Fruit fly (Drosophila melanogaster) whole organism, embryonic: Measurements from ENCODE around the gene Col4a1.

Experiments used
- Asciz ChIP-seq: fragments of 200-800 bp; sonication (Bioruptor generic); optimal IDR thresholded peaks from 2 replicates; lab custom pipeline; 2017; ENCODE audit warnings: missing biosample characterization, mild to moderate bottlenecking, missing genetic modification characterization, missing genetic modification reagents
- CG10274 ChIP-seq: fragments of 200-800 bp; sonication (Bioruptor generic); optimal IDR thresholded peaks from 3 replicates; lab custom pipeline; 2017; ENCODE audit warnings: missing biosample characterization, mild to moderate bottlenecking, missing genetic modification characterization
- CG10366 ChIP-seq: fragments of 200-800 bp; sonication (Bioruptor generic); IDR thresholded peaks from 2 replicates; pipeline ENCODE4 v1.3.6; 2022; ENCODE audit warnings: missing biosample characterization, missing genetic modification characterization
- CG10565 ChIP-seq: fragments of 200-800 bp; sonication (Bioruptor generic); optimal IDR thresholded peaks from 3 replicates; lab custom pipeline; 2016; ENCODE audit warnings: missing biosample characterization, mild to moderate bottlenecking, missing genetic modification characterization
- CG13287 ChIP-seq: fragments of 200-800 bp; sonication (Bioruptor generic); IDR thresholded peaks from 2 replicates; pipeline ENCODE4 v1.3.6; 2022; ENCODE audit warnings: missing biosample characterization, missing genetic modification characterization; ENCODE audit not compliant: partially characterized antibody
- CG13424 ChIP-seq: fragments of 200-800 bp; sonication (Bioruptor generic); optimal IDR thresholded peaks from 2 replicates; lab custom pipeline; 2019; ENCODE audit warnings: missing biosample characterization, mild to moderate bottlenecking, missing genetic modification characterization, moderate library complexity
- CG14710 ChIP-seq: fragments of 200-800 bp; sonication (Bioruptor generic); optimal IDR thresholded peaks from 3 replicates; lab custom pipeline; 2019; ENCODE audit warnings: missing biosample characterization, mild to moderate bottlenecking, missing genetic modification characterization, moderate library complexity
- CG1603 ChIP-seq: fragments of 200-800 bp; sonication (Bioruptor generic); optimal IDR thresholded peaks from 2 replicates; lab custom pipeline; 2019; ENCODE audit warnings: missing biosample characterization, mild to moderate bottlenecking, missing genetic modification characterization, moderate library complexity
- CG1792 ChIP-seq: fragments of 200-800 bp; sonication (Bioruptor generic); optimal IDR thresholded peaks from 2 replicates; lab custom pipeline; 2016; ENCODE audit warnings: missing biosample characterization, missing genetic modification characterization
- CG2199 ChIP-seq: fragments of 200-800 bp; sonication (Bioruptor generic); IDR thresholded peaks from 3 replicates; pipeline ENCODE4 v1.3.6; 2022; ENCODE audit warnings: missing biosample characterization, missing genetic modification characterization
- CG2712 ChIP-seq: fragments of 200-800 bp; optimal IDR thresholded peaks from 3 replicates; lab custom pipeline; 2019; ENCODE audit warnings: missing biosample characterization, mild to moderate bottlenecking, missing genetic modification characterization, moderate library complexity
- CG34224 ChIP-seq: fragments of 200-800 bp; sonication (Bioruptor generic); IDR thresholded peaks from 3 replicates; pipeline ENCODE4 v1.3.6; 2022; ENCODE audit warnings: missing biosample characterization, missing genetic modification characterization; ENCODE audit not compliant: partially characterized antibody
- CG4404 ChIP-seq: fragments of 200-800 bp; sonication (Bioruptor generic); IDR thresholded peaks from 2 replicates; pipeline ENCODE4 v1.3.6; 2022; ENCODE audit warnings: missing biosample characterization, missing genetic modification characterization
- CG4617 ChIP-seq: fragments of 200-800 bp; sonication (Bioruptor generic); optimal IDR thresholded peaks from 3 replicates; lab custom pipeline; 2016; ENCODE audit warnings: missing biosample characterization, missing genetic modification characterization, borderline replicate concordance
- CG4707 ChIP-seq: fragments of 200-800 bp; sonication (Bioruptor generic); optimal IDR thresholded peaks from 2 replicates; lab custom pipeline; 2018; ENCODE audit warnings: missing biosample characterization, mild to moderate bottlenecking, missing genetic modification characterization, moderate library complexity
- CG6254 ChIP-seq: fragments of 200-800 bp; sonication (Bioruptor generic); optimal IDR thresholded peaks from 3 replicates; lab custom pipeline; 2017; ENCODE audit warnings: mild to moderate bottlenecking, missing biosample characterization, missing genetic modification reagents, missing genetic modification characterization
- CG7839 ChIP-seq: fragments of 200-800 bp; sonication (Bioruptor generic); optimal IDR thresholded peaks from 3 replicates; lab custom pipeline; 2018; ENCODE audit warnings: missing biosample characterization, mild to moderate bottlenecking, missing genetic modification characterization, moderate library complexity
- CG7928 ChIP-seq: fragments of 200-800 bp; sonication (Bioruptor generic); optimal IDR thresholded peaks from 2 replicates; lab custom pipeline; 2017; ENCODE audit warnings: missing biosample characterization, mild to moderate bottlenecking, missing genetic modification characterization
- Hr78 ChIP-seq, 2 experiments: fragments of 200-800 bp in 1 of 2; fragments of >200 bp in 1 of 2; sonication (Bioruptor generic) in 1 of 2; optimal IDR thresholded peaks; 2 replicates each; lab custom pipeline; 2017 to 2019; ENCODE audit warnings: missing biosample characterization in 2 of 2, missing genetic modification characterization in 2 of 2, mild to moderate bottlenecking in 1 of 2, moderate library complexity in 1 of 2
- MTF-1 ChIP-seq: fragments of 200-800 bp; sonication (Bioruptor generic); optimal IDR thresholded peaks from 2 replicates; lab custom pipeline; 2018; ENCODE audit warnings: missing biosample characterization, mild to moderate bottlenecking, missing genetic modification characterization, borderline replicate concordance
- Meics ChIP-seq: fragments of 200-800 bp; sonication (Bioruptor generic); optimal IDR thresholded peaks from 2 replicates; lab custom pipeline; 2017; ENCODE audit warnings: missing biosample characterization, mild to moderate bottlenecking, missing genetic modification characterization
- Mrtf ChIP-seq: fragments of 200-800 bp; sonication (Bioruptor generic); IDR thresholded peaks from 3 replicates; pipeline ENCODE4 v1.3.6; 2022; ENCODE audit warnings: missing biosample characterization, missing genetic modification characterization
- Rfx ChIP-seq: fragments of 200-800 bp; sonication (Bioruptor generic); IDR thresholded peaks from 2 replicates; pipeline ENCODE4 v1.3.6; 2022; ENCODE audit warnings: missing biosample characterization, missing genetic modification characterization
- YL-1 ChIP-seq: fragments of 200-800 bp; sonication (Bioruptor generic); optimal IDR thresholded peaks from 3 replicates; lab custom pipeline; 2017; ENCODE audit warnings: missing biosample characterization, mild to moderate bottlenecking, missing genetic modification characterization
- ac ChIP-seq: fragments of 200-800 bp; sonication (Bioruptor generic); optimal IDR thresholded peaks from 3 replicates; lab custom pipeline; 2017; ENCODE audit warnings: missing biosample characterization, mild to moderate bottlenecking, missing genetic modification characterization
- ap ChIP-seq: fragments of 200-800 bp; sonication (Bioruptor generic); IDR thresholded peaks from 2 replicates; pipeline ENCODE4 v1.3.6; 2022; ENCODE audit warnings: missing biosample characterization, missing genetic modification characterization
- ash1 ChIP-seq: fragments of 200-800 bp; sonication (Bioruptor generic); optimal IDR thresholded peaks from 2 replicates; lab custom pipeline; 2018; ENCODE audit warnings: missing biosample characterization, mild to moderate bottlenecking, missing genetic modification characterization
- chn ChIP-seq: fragments of 200-800 bp; sonication (Bioruptor generic); optimal IDR thresholded peaks from 2 replicates; lab custom pipeline; 2016; ENCODE audit warnings: missing biosample characterization, missing genetic modification characterization
- cwo ChIP-seq: fragments of 200-800 bp; sonication (Bioruptor generic); optimal IDR thresholded peaks from 3 replicates; lab custom pipeline; 2017; ENCODE audit warnings: missing biosample characterization, missing genetic modification characterization, mild to moderate bottlenecking, moderate library complexity, missing genetic modification reagents
- fd96Cb ChIP-seq: fragments of 200-800 bp; sonication (Bioruptor generic); optimal IDR thresholded peaks from 2 replicates; lab custom pipeline; 2018; ENCODE audit warnings: missing biosample characterization, mild to moderate bottlenecking, missing genetic modification characterization, moderate library complexity
- lmd ChIP-seq: fragments of 200-800 bp; sonication (Bioruptor generic); IDR thresholded peaks from 2 replicates; pipeline ENCODE4 v1.3.6; 2022; ENCODE audit warnings: missing biosample characterization, missing genetic modification characterization
- otp ChIP-seq: fragments of 200-800 bp; sonication (Bioruptor generic); IDR thresholded peaks from 3 replicates; pipeline ENCODE4, ENCODE4 v1.3.6; 2022; ENCODE audit warnings: missing biosample characterization, missing genetic modification characterization
- pan ChIP-seq, 4 experiments: fragments of >200 bp in 3 of 4; fragments of 200-800 bp in 1 of 4; sonication (Bioruptor generic) in 1 of 4; optimal IDR thresholded peaks in 3 of 4; IDR thresholded peaks in 1 of 4; 2 replicates each; pipeline versions ENCODE4 v1.3.6 to Lab custom; 2017 to 2022; ENCODE audit warnings: missing biosample characterization in 2 of 4, missing genetic modification characterization in 2 of 4, mixed read lengths in 1 of 4
- pfk ChIP-seq: fragments of 200-800 bp; sonication (Bioruptor generic); optimal IDR thresholded peaks from 2 replicates; lab custom pipeline; 2018; ENCODE audit warnings: missing biosample characterization, mild to moderate bottlenecking, missing genetic modification characterization, moderate library complexity
- ttk ChIP-seq: fragments of 200-800 bp; sonication (Bioruptor generic); IDR thresholded peaks from 2 replicates; pipeline ENCODE4 v2.1.2; 2022; ENCODE audit warnings: missing biosample characterization, missing genetic modification characterization
- vvl ChIP-seq: fragments of 200-800 bp; sonication (Bioruptor generic); IDR thresholded peaks from 2 replicates; pipeline ENCODE4 v1.3.6; 2022; ENCODE audit warnings: missing biosample characterization, missing genetic modification characterization
- z ChIP-seq: fragments of 200-800 bp; sonication (Bioruptor generic); IDR thresholded peaks from 3 replicates; pipeline ENCODE4 v1.3.6; 2022; ENCODE audit warnings: missing biosample characterization, missing genetic modification characterization
- zen ChIP-seq: fragments of 200-800 bp; sonication (Bioruptor generic); optimal IDR thresholded peaks from 3 replicates; lab custom pipeline; 2018; ENCODE audit warnings: missing biosample characterization, mild to moderate bottlenecking, missing genetic modification characterization, moderate library complexity
- zfh1 ChIP-seq: fragments of 200-800 bp; sonication (Bioruptor generic); IDR thresholded peaks from 3 replicates; pipeline ENCODE4 v1.3.6; 2022; ENCODE audit warnings: missing biosample characterization, missing genetic modification characterization

Gene Col4a1

dm6 chr2L:5080225-5080867 lies 50.9 kb downstream of the Col4a1 start (continued):
- no peak for TF ChIP-seq z (GFP tag; lab: Robert Waterston, UW)
- TF ChIP-seq fd96Cb = no peak
- TF ChIP-seq CG7928 (GFP tag; lab: Kevin White, UChicago) = no peak
- TF ChIP-seq cwo = no peak
- TF ChIP-seq CG10565 = no peak
- no peak for TF ChIP-seq pan (optimal IDR thresholded peaks at IDR 0.05; lab: Kevin White, UChicago)
- no peak for TF ChIP-seq pan (GFP tag; optimal IDR thresholded peaks at IDR 0.05 in 1 of 2, IDR thresholded peaks at IDR 0.05 in 1 of 2)
- TF ChIP-seq vvl (GFP tag; lab: Robert Waterston, UW) = no peak
- no peak for TF ChIP-seq chn (GFP tag; lab: Kevin White, UChicago)
- no peak for TF ChIP-seq lmd (GFP tag; lab: Robert Waterston, UW)
- TF ChIP-seq Meics (GFP tag; lab: Kevin White, UChicago) = peak; percentile 2
- no peak for TF ChIP-seq CG13287 (GFP tag; lab: Robert Waterston, UW)
- TF ChIP-seq CG14710 = no peak
- TF ChIP-seq CG7839 (tag; lab: Kevin White, UChicago) = no peak
- TF ChIP-seq ttk (GFP tag; lab: Robert Waterston, UW) = no peak
- TF ChIP-seq Rfx = no peak
- peak in 1 of 2 experiments; percentile 2 for TF ChIP-seq Hr78 (GFP tag; optimal IDR thresholded peaks at IDR 0.05; lab: Kevin White, UChicago)
- TF ChIP-seq CG1603 (tag; lab: Kevin White, UChicago) = no peak
- no peak for TF ChIP-seq otp (GFP tag; lab: Robert Waterston, UW)
- TF ChIP-seq YL-1 (GFP tag; lab: Kevin White, UChicago) = no peak
- no peak for TF ChIP-seq Asciz (GFP tag; lab: Kevin White, UChicago)
- no peak for TF ChIP-seq ac (GFP tag; lab: Kevin White, UChicago)
- peak; percentile 20 for TF ChIP-seq CG13424 (tag; lab: Kevin White, UChicago)
- TF ChIP-seq ash1 (GFP tag; lab: Kevin White, UChicago) = no peak
- TF ChIP-seq CG4707 (GFP tag; lab: Kevin White, UChicago) = no peak
- no peak for TF ChIP-seq CG34224
- no peak for TF ChIP-seq Mrtf (GFP tag; lab: Robert Waterston, UW)
- no peak for TF ChIP-seq MTF-1 (GFP tag; lab: Kevin White, UChicago)
- TF ChIP-seq CG6254 (GFP tag; lab: Kevin White, UChicago) = no peak
- TF ChIP-seq zfh1 = 0 out of 3 replicates have a peak, but pooled peaks have one; percentile 28
- no peak for TF ChIP-seq CG1792
- TF ChIP-seq ap (GFP tag; lab: Robert Waterston, UW) = no peak
- TF ChIP-seq CG10274 (GFP tag; lab: Kevin White, UChicago) = no peak
- no peak for TF ChIP-seq CG10366 (GFP tag; lab: Robert Waterston, UW)
- TF ChIP-seq CG4404 (GFP tag; lab: Robert Waterston, UW) = no peak
- TF ChIP-seq CG2712 (tag; lab: Kevin White, UChicago) = peak; percentile 14
- TF ChIP-seq CG4617 (GFP tag; lab: Kevin White, UChicago) = no peak
- no peak for TF ChIP-seq zen (tag; lab: Kevin White, UChicago)
- TF ChIP-seq pfk (GFP tag; lab: Kevin White, UChicago) = no peak
- no peak for TF ChIP-seq CG2199 (GFP tag; lab: Robert Waterston, UW)
